Worm (Caenorhabditis elegans) whole organism, late embryonic: Measurements from ENCODE around the gene pxn-2.

Experiments used
- C08G9.2 ChIP-seq: sonication (generic microtip); optimal IDR thresholded peaks from 2 replicates; lab custom pipeline; 2016; ENCODE audit warnings: mild to moderate bottlenecking, missing genetic modification characterization, moderate library complexity, missing compliant biosample characterization
- K09A11.1 ChIP-seq: sonication (generic microtip); optimal IDR thresholded peaks from 2 replicates; lab custom pipeline; 2017; ENCODE audit warnings: antibody characterized with exemption, mild to moderate bottlenecking, missing genetic modification characterization, missing compliant biosample characterization; ENCODE audit not compliant: insufficient read depth
- T23F11.4 ChIP-seq: fragments of 200-800 bp; sonication (Bioruptor generic); optimal IDR thresholded peaks from 2 replicates; lab custom pipeline; 2018; ENCODE audit warnings: mild to moderate bottlenecking, missing genetic modification characterization, missing compliant biosample characterization
- ama-1 ChIP-seq: fragments of 150-350 bp; optimal IDR thresholded peaks from 2 replicates; lab custom pipeline; 2014
- ceh-19 ChIP-seq: fragments of 200-800 bp; sonication (Bioruptor generic); optimal IDR thresholded peaks from 2 replicates; lab custom pipeline; 2018; ENCODE audit warnings: mild to moderate bottlenecking, missing genetic modification characterization, missing compliant biosample characterization
- ceh-2 ChIP-seq: sonication (generic microtip); optimal IDR thresholded peaks from 2 replicates; lab custom pipeline; 2016; ENCODE audit warnings: missing genotype, missing genetic modification characterization, missing compliant biosample characterization
- ceh-22 ChIP-seq: sonication (generic microtip); optimal IDR thresholded peaks from 2 replicates; lab custom pipeline; 2017; ENCODE audit warnings: missing biosample characterization, missing genetic modification characterization
- ceh-24 ChIP-seq: sonication (generic microtip); optimal IDR thresholded peaks from 2 replicates; lab custom pipeline; 2016; ENCODE audit warnings: mild to moderate bottlenecking, missing genetic modification characterization, missing compliant biosample characterization
- ceh-31 ChIP-seq: sonication (generic microtip); optimal IDR thresholded peaks from 2 replicates; lab custom pipeline; 2016; ENCODE audit warnings: missing genetic modification characterization, missing compliant biosample characterization
- ceh-45 ChIP-seq: fragments of 200-800 bp; sonication (Bioruptor generic); IDR thresholded peaks from 2 replicates; pipeline ENCODE4 v1.3.6; 2022; ENCODE audit warnings: missing genetic modification reagents, missing genetic modification characterization, missing compliant biosample characterization
- ceh-48 ChIP-seq: sonication (generic microtip); optimal IDR thresholded peaks from 2 replicates; lab custom pipeline; 2016; ENCODE audit warnings: missing genetic modification characterization, inconsistent platforms, missing compliant biosample characterization
- dmd-4 ChIP-seq: sonication (generic microtip); optimal IDR thresholded peaks from 2 replicates; lab custom pipeline; 2016; ENCODE audit warnings: borderline replicate concordance, missing genetic modification characterization, missing compliant biosample characterization
- elt-2 ChIP-seq: sonication (generic microtip); optimal IDR thresholded peaks from 2 replicates; lab custom pipeline; 2016; ENCODE audit warnings: missing genetic modification reagents, missing genetic modification characterization, missing compliant biosample characterization
- ets-4 ChIP-seq: sonication (generic microtip); optimal IDR thresholded peaks from 2 replicates; lab custom pipeline; 2016; ENCODE audit warnings: missing genetic modification characterization, missing compliant biosample characterization
- fkh-10 ChIP-seq: fragments of 150-350 bp; optimal IDR thresholded peaks from 2 replicates; lab custom pipeline; 2014; ENCODE audit warnings: missing biosample characterization, missing genetic modification reagents, missing genetic modification characterization
- gmeb-2 ChIP-seq: sonication (generic microtip); optimal IDR thresholded peaks from 2 replicates; lab custom pipeline; 2016; ENCODE audit warnings: missing genetic modification characterization, inconsistent platforms, missing compliant biosample characterization
- hlh-13 ChIP-seq: fragments of 200-800 bp; sonication (Bioruptor generic); optimal IDR thresholded peaks from 2 replicates; lab custom pipeline; 2018; ENCODE audit warnings: mild to moderate bottlenecking, missing genetic modification characterization, missing compliant biosample characterization
- hlh-30 ChIP-seq: sonication (generic microtip); optimal IDR thresholded peaks from 2 replicates; lab custom pipeline; 2017; ENCODE audit warnings: antibody characterized with exemption, missing genetic modification characterization, missing compliant biosample characterization; ENCODE audit not compliant: insufficient read depth
- lin-11 ChIP-seq: fragments of 200-800 bp; sonication (Bioruptor generic); optimal IDR thresholded peaks from 2 replicates; lab custom pipeline; 2018; ENCODE audit warnings: mild to moderate bottlenecking, missing genetic modification characterization, missing compliant biosample characterization
- madf-2 ChIP-seq: sonication (generic microtip); optimal IDR thresholded peaks from 2 replicates; lab custom pipeline; 2017; ENCODE audit warnings: missing genetic modification characterization, missing compliant biosample characterization
- mec-3 ChIP-seq: sonication (generic microtip); optimal IDR thresholded peaks from 2 replicates; lab custom pipeline; 2016; ENCODE audit warnings: borderline replicate concordance, missing genetic modification characterization, missing compliant biosample characterization
- nfya-1 ChIP-seq: sonication (generic microtip); optimal IDR thresholded peaks from 2 replicates; lab custom pipeline; 2017; ENCODE audit warnings: missing genetic modification characterization, mild to moderate bottlenecking, missing compliant biosample characterization, antibody characterized with exemption, moderate library complexity
- nhr-11 ChIP-seq: fragments of 150-350 bp; optimal IDR thresholded peaks from 2 replicates; lab custom pipeline; 2014; ENCODE audit warnings: missing biosample characterization, missing genetic modification characterization
- nhr-232 ChIP-seq: sonication (generic microtip); optimal IDR thresholded peaks from 2 replicates; lab custom pipeline; 2016; ENCODE audit warnings: missing genetic modification characterization, missing compliant biosample characterization
- npax-4 ChIP-seq: sonication (generic microtip); optimal IDR thresholded peaks from 2 replicates; lab custom pipeline; 2016; ENCODE audit warnings: missing genetic modification characterization, missing compliant biosample characterization
- odd-2 ChIP-seq: sonication (generic microtip); optimal IDR thresholded peaks from 2 replicates; lab custom pipeline; 2017; ENCODE audit warnings: antibody characterized with exemption, mild to moderate bottlenecking, missing genetic modification characterization, missing compliant biosample characterization
- pax-1 ChIP-seq: fragments of 150-350 bp; optimal IDR thresholded peaks from 2 replicates; lab custom pipeline; 2014; ENCODE audit warnings: missing biosample characterization, missing genetic modification characterization
- pqm-1 ChIP-seq: sonication (generic microtip); optimal IDR thresholded peaks from 2 replicates; lab custom pipeline; 2016; ENCODE audit warnings: missing genetic modification characterization, missing compliant biosample characterization
- pros-1 ChIP-seq: fragments of 150-350 bp; optimal IDR thresholded peaks from 2 replicates; lab custom pipeline; 2014; ENCODE audit warnings: missing biosample characterization, missing genetic modification reagents, missing genetic modification characterization
- sox-2 ChIP-seq: fragments of 200-800 bp; sonication (Bioruptor generic); IDR thresholded peaks from 2 replicates; pipeline ENCODE4 v1.3.6; 2022; ENCODE audit warnings: missing genetic modification reagents, missing genetic modification characterization, missing compliant biosample characterization
- sox-4 ChIP-seq: sonication (generic microtip); optimal IDR thresholded peaks from 2 replicates; lab custom pipeline; 2017; ENCODE audit warnings: mild to moderate bottlenecking, missing genetic modification characterization, inconsistent platforms, missing compliant biosample characterization
- syd-9 ChIP-seq: sonication (generic microtip); optimal IDR thresholded peaks from 2 replicates; lab custom pipeline; 2016; ENCODE audit warnings: mild to moderate bottlenecking, missing genetic modification characterization, moderate library complexity, missing compliant biosample characterization
- tbx-2 ChIP-seq: sonication (generic microtip); optimal IDR thresholded peaks from 2 replicates; lab custom pipeline; 2016; ENCODE audit warnings: missing genetic modification characterization, missing compliant biosample characterization
- tbx-7 ChIP-seq: sonication (generic microtip); optimal IDR thresholded peaks from 2 replicates; lab custom pipeline; 2016; ENCODE audit warnings: missing genotype, missing genetic modification characterization, missing compliant biosample characterization
- unc-42 ChIP-seq: sonication (generic microtip); optimal IDR thresholded peaks from 2 replicates; lab custom pipeline; 2016; ENCODE audit warnings: missing genotype, missing genetic modification characterization, missing compliant biosample characterization
- unc-86 ChIP-seq: sonication (generic microtip); optimal IDR thresholded peaks from 2 replicates; lab custom pipeline; 2016; ENCODE audit warnings: missing genetic modification characterization, missing compliant biosample characterization
- ztf-16 ChIP-seq: sonication (generic microtip); optimal IDR thresholded peaks from 2 replicates; lab custom pipeline; 2017; ENCODE audit warnings: missing genetic modification characterization, missing compliant biosample characterization

pxn-2 gene

ce11 chrX:11003701-11004100 lies 24.6 kb upstream of the pxn-2 start:
- TF ChIP-seq sox-2: no peak
- no peak for TF ChIP-seq nhr-11
- TF ChIP-seq C08G9.2 (tag; lab: Kevin White, UChicago): no peak
- peak; percentile 59 for TF ChIP-seq K09A11.1 (tag; lab: Kevin White, UChicago)

- TF ChIP-seq tbx-2 (tag; lab: Kevin White, UChicago): no peak
- TF ChIP-seq ceh-31 (tag; lab: Kevin White, UChicago): no peak
- no peak for TF ChIP-seq lin-11 (tag; lab: Kevin White, UChicago)
- TF ChIP-seq pros-1 (tag; lab: Kevin White, UChicago): no peak
- no peak for TF ChIP-seq fkh-10
- TF ChIP-seq nfya-1 (tag; lab: Kevin White, UChicago): no peak
- no peak for TF ChIP-seq ets-4
- TF ChIP-seq ceh-45 (GFP tag; lab: Robert Waterston, UW): no peak
- no peak for TF ChIP-seq ceh-24 (tag; lab: Kevin White, UChicago)
- TF ChIP-seq syd-9 (tag; lab: Kevin White, UChicago): no peak
- TF ChIP-seq npax-4: no peak
- no peak for TF ChIP-seq unc-42 (tag; lab: Kevin White, UChicago)
- TF ChIP-seq ztf-16: no peak
- TF ChIP-seq odd-2 (tag; lab: Kevin White, UChicago): no peak
- TF ChIP-seq unc-86 (tag; lab: Kevin White, UChicago): no peak
- TF ChIP-seq mec-3: no peak
- TF ChIP-seq T23F11.4: no peak
- TF ChIP-seq tbx-7 (tag; lab: Kevin White, UChicago): no peak
- TF ChIP-seq ama-1: no peak
- no peak for TF ChIP-seq sox-4 (tag; lab: Kevin White, UChicago)
- TF ChIP-seq, all 69 proteins: peak for 0
Observed at ce11 chrX:11001750-11002149, 22.7 kb upstream of the pxn-2 start, which contains the start of gene col-177. Gene col-177 (minus strand): TSS chrX:11001850.

ce11 chrX:10999176-10999575 lies 20.1 kb upstream of the pxn-2 start, which contains the start of gene F59F3.6:
Gene F59F3.6 (minus strand): TSS chrX:10999276.
- TF ChIP-seq pros-1 (tag; lab: Kevin White, UChicago): no peak
- no peak for TF ChIP-seq elt-2

ce11 chrX:10992177-10992576 lies 13.1 kb upstream of the pxn-2 start, which contains the start of gene ver-3:
Gene ver-3 (plus strand): TSS chrX:10992477.
- no peak for TF ChIP-seq dmd-4 (tag; lab: Kevin White, UChicago)
- no peak for TF ChIP-seq gmeb-2 (tag; lab: Kevin White, UChicago)
- TF ChIP-seq T23F11.4: no peak
- no peak for TF ChIP-seq pqm-1 (tag; lab: Kevin White, UChicago)

ce11 chrX:10991352-10992172 lies 12.5 kb upstream of the pxn-2 start:
- TF ChIP-seq gmeb-2 (tag; lab: Kevin White, UChicago): no peak
- TF ChIP-seq pax-1 (tag; lab: Kevin White, UChicago): peak; percentile 16

- TF ChIP-seq syd-9 (tag; lab: Kevin White, UChicago) (no peak), hlh-30 (tag; lab: Kevin White, UChicago) (no peak), lin-11 (tag; lab: Kevin White, UChicago) (no peak), dmd-4 (tag; lab: Kevin White, UChicago) (no peak), npax-4 (no peak), tbx-7 (tag; lab: Kevin White, UChicago) (no peak), sox-4 (tag; lab: Kevin White, UChicago) (no peak), ceh-2 (tag; lab: Kevin White, UChicago) (no peak), ceh-45 (GFP tag; lab: Robert Waterston, UW) (no peak), ceh-22 (tag; lab: Kevin White, UChicago) (no peak), pros-1 (tag; lab: Kevin White, UChicago) (no peak), unc-42 (tag; lab: Kevin White, UChicago) (no peak), madf-2 (tag; lab: Kevin White, UChicago) (no peak), ceh-48 (tag; lab: Kevin White, UChicago) (no peak), hlh-13 (no peak), nhr-232 (tag; lab: Kevin White, UChicago) (no peak), ceh-19 (GFP tag; lab: Kevin White, UChicago) (no peak)
Observed at ce11 chrX:10990855-10991176, 11.7 kb upstream of the pxn-2 start.
